Fruit fly (Drosophila melanogaster) whole organism, embryonic: ENCODE results near the gene CG43679.
A peak's percentile ranks its signal among the peaks of the same experiment; 100 is the strongest.

ENCODE experiments used
- ATbp ChIP-seq: fragments of 200-800 bp; sonication (Bioruptor generic); optimal IDR thresholded peaks from 2 replicates; lab custom pipeline; 2017; ENCODE audit warnings: missing biosample characterization, mild to moderate bottlenecking, missing genetic modification characterization, missing genetic modification reagents
- Atf3 ChIP-seq: fragments of 200-800 bp; sonication (Bioruptor generic); optimal IDR thresholded peaks from 3 replicates; lab custom pipeline; 2016; ENCODE audit warnings: missing biosample characterization, missing genetic modification characterization
- Awh ChIP-seq: fragments of 200-800 bp; sonication (Bioruptor generic); IDR thresholded peaks from 2 replicates; pipeline ENCODE4, ENCODE4 v1.3.6; 2022; ENCODE audit warnings: missing biosample characterization, missing genetic modification characterization
- B-H1 ChIP-seq: fragments of 200-800 bp; sonication (Bioruptor generic); IDR thresholded peaks from 3 replicates; pipeline ENCODE4 v1.3.6; 2022; ENCODE audit warnings: missing biosample characterization, missing genetic modification characterization
- Bteb2 ChIP-seq: fragments of 200-800 bp; sonication (Bioruptor generic); optimal IDR thresholded peaks from 2 replicates; lab custom pipeline; 2016; ENCODE audit warnings: missing biosample characterization, missing genetic modification characterization
- CG11696 ChIP-seq: fragments of 200-800 bp; sonication (Bioruptor generic); IDR thresholded peaks from 2 replicates; pipeline ENCODE4 v1.3.6; 2022; ENCODE audit warnings: missing biosample characterization, missing genetic modification characterization
- CG12744 ChIP-seq: fragments of 200-800 bp; sonication (Bioruptor generic); optimal IDR thresholded peaks from 2 replicates; lab custom pipeline; 2016; ENCODE audit warnings: missing biosample characterization, missing genetic modification characterization
- CG13287 ChIP-seq: fragments of 200-800 bp; sonication (Bioruptor generic); IDR thresholded peaks from 2 replicates; pipeline ENCODE4 v1.3.6; 2022; ENCODE audit warnings: missing biosample characterization, missing genetic modification characterization; ENCODE audit not compliant: partially characterized antibody
- CG13775 ChIP-seq: fragments of 200-800 bp; sonication (Bioruptor generic); optimal IDR thresholded peaks from 3 replicates; lab custom pipeline; 2017; ENCODE audit warnings: missing biosample characterization, mild to moderate bottlenecking, missing genetic modification characterization
- CG1603 ChIP-seq: fragments of 200-800 bp; sonication (Bioruptor generic); optimal IDR thresholded peaks from 2 replicates; lab custom pipeline; 2019; ENCODE audit warnings: missing biosample characterization, mild to moderate bottlenecking, missing genetic modification characterization, moderate library complexity
- CG1647 ChIP-seq: fragments of 200-800 bp; sonication (Bioruptor generic); optimal IDR thresholded peaks from 3 replicates; lab custom pipeline; 2016; ENCODE audit warnings: missing biosample characterization, missing genetic modification characterization
- CG17359 ChIP-seq: fragments of 200-800 bp; sonication (Bioruptor generic); optimal IDR thresholded peaks from 3 replicates; lab custom pipeline; 2018; ENCODE audit warnings: missing biosample characterization, mild to moderate bottlenecking, missing genetic modification characterization, moderate library complexity
- CG17912 ChIP-seq: fragments of 200-800 bp; sonication (Bioruptor generic); optimal IDR thresholded peaks from 2 replicates; lab custom pipeline; 2018; ENCODE audit warnings: missing biosample characterization, mild to moderate bottlenecking, missing genetic modification characterization
- CG18599 ChIP-seq: fragments of 200-800 bp; sonication (Bioruptor generic); optimal IDR thresholded peaks from 3 replicates; lab custom pipeline; 2017; ENCODE audit warnings: missing biosample characterization, missing genetic modification characterization, mild to moderate bottlenecking, moderate library complexity, missing genetic modification reagents
- CG2712 ChIP-seq: fragments of 200-800 bp; optimal IDR thresholded peaks from 3 replicates; lab custom pipeline; 2019; ENCODE audit warnings: missing biosample characterization, mild to moderate bottlenecking, missing genetic modification characterization, moderate library complexity
- CG3281 ChIP-seq: fragments of 200-800 bp; sonication (Bioruptor generic); optimal IDR thresholded peaks from 3 replicates; lab custom pipeline; 2017; ENCODE audit warnings: missing biosample characterization, mild to moderate bottlenecking, missing genetic modification characterization
- CG3726 ChIP-seq: fragments of 200-800 bp; sonication (Bioruptor generic); IDR thresholded peaks from 3 replicates; pipeline ENCODE4, ENCODE4 v1.3.6; 2022; ENCODE audit warnings: missing biosample characterization, missing genetic modification characterization
- CG6272 ChIP-seq: fragments of 200-800 bp; sonication (Bioruptor generic); IDR thresholded peaks from 2 replicates; pipeline ENCODE4 v1.3.6; 2022; ENCODE audit warnings: missing biosample characterization, missing genetic modification characterization
- CG8281 ChIP-seq: fragments of 200-800 bp; sonication (Bioruptor generic); optimal IDR thresholded peaks from 2 replicates; lab custom pipeline; 2018; ENCODE audit warnings: missing biosample characterization, mild to moderate bottlenecking, missing genetic modification characterization, moderate library complexity
- CG9876 ChIP-seq: fragments of 200-800 bp; sonication (Bioruptor generic); optimal IDR thresholded peaks from 2 replicates; lab custom pipeline; 2016; ENCODE audit warnings: missing biosample characterization, missing genetic modification characterization
- CrebB ChIP-seq: fragments of 200-800 bp; sonication (Bioruptor generic); optimal IDR thresholded peaks from 3 replicates; lab custom pipeline; 2018; ENCODE audit warnings: missing biosample characterization, mild to moderate bottlenecking, missing genetic modification characterization
- Ets65A ChIP-seq: fragments of 200-800 bp; sonication (Bioruptor generic); peaks from one replicate; lab custom pipeline; 2016; ENCODE audit warnings: missing biosample characterization, missing genetic modification characterization
- Fer2 ChIP-seq: fragments of 200-800 bp; sonication (Bioruptor generic); optimal IDR thresholded peaks from 2 replicates; lab custom pipeline; 2018; ENCODE audit warnings: missing biosample characterization, mild to moderate bottlenecking, missing genetic modification characterization, moderate library complexity
- GATAe ChIP-seq: fragments of 200-800 bp; sonication (Bioruptor generic); conservative IDR thresholded peaks from 2 replicates; pipeline ENCODE4 v1.3.6; 2022; ENCODE audit warnings: missing biosample characterization, missing genetic modification characterization
- Hr39 ChIP-seq: fragments of >200 bp; optimal IDR thresholded peaks from 2 replicates; lab custom pipeline; 2017
- Lim3 ChIP-seq: fragments of 200-800 bp; sonication (Bioruptor generic); IDR thresholded peaks from 2 replicates; pipeline ENCODE4 v1.3.6; 2022; ENCODE audit warnings: missing biosample characterization, missing genetic modification characterization
- Lpt ChIP-seq: fragments of >200 bp; optimal IDR thresholded peaks from 2 replicates; lab custom pipeline; 2018; ENCODE audit warnings: missing biosample characterization, missing genetic modification characterization
- Meics ChIP-seq: fragments of 200-800 bp; sonication (Bioruptor generic); optimal IDR thresholded peaks from 2 replicates; lab custom pipeline; 2017; ENCODE audit warnings: missing biosample characterization, mild to moderate bottlenecking, missing genetic modification characterization
- NK7.1 ChIP-seq: fragments of 200-800 bp; sonication (Bioruptor generic); optimal IDR thresholded peaks from 3 replicates; lab custom pipeline; 2016; ENCODE audit warnings: missing biosample characterization, missing genetic modification characterization
- Rfx ChIP-seq: fragments of 200-800 bp; sonication (Bioruptor generic); IDR thresholded peaks from 2 replicates; pipeline ENCODE4 v1.3.6; 2022; ENCODE audit warnings: missing biosample characterization, missing genetic modification characterization
- Six4 ChIP-seq: fragments of 200-800 bp; sonication (Bioruptor generic); optimal IDR thresholded peaks from 2 replicates; lab custom pipeline; 2016; ENCODE audit warnings: missing biosample characterization, missing genetic modification characterization
- TFAM ChIP-seq: fragments of 200-800 bp; sonication (Bioruptor generic); optimal IDR thresholded peaks from 2 replicates; lab custom pipeline; 2017; ENCODE audit warnings: missing biosample characterization, missing genetic modification characterization, inconsistent platforms
- Xrp1 ChIP-seq: fragments of 200-800 bp; sonication (Bioruptor generic); IDR thresholded peaks from 2 replicates; pipeline ENCODE4 v1.3.6; 2022; ENCODE audit warnings: missing biosample characterization, missing genetic modification characterization
- al ChIP-seq: fragments of 200-800 bp; sonication (Bioruptor generic); IDR thresholded peaks from 2 replicates; pipeline ENCODE4 v1.3.6; 2022; ENCODE audit warnings: missing biosample characterization, missing genetic modification characterization
- bowl ChIP-seq: fragments of 200-800 bp; sonication (Bioruptor generic); IDR thresholded peaks from 2 replicates; pipeline ENCODE4 v1.3.6; 2022; ENCODE audit warnings: missing biosample characterization, missing genetic modification characterization
- chinmo ChIP-seq: fragments of 200-800 bp; sonication (Bioruptor generic); IDR thresholded peaks from 4 replicates; pipeline ENCODE4 v1.3.6; 2022; ENCODE audit warnings: missing biosample characterization, missing genetic modification characterization; ENCODE audit not compliant: partially characterized antibody
- ci ChIP-seq: fragments of 200-800 bp; sonication (Bioruptor generic); IDR thresholded peaks from 3 replicates; pipeline ENCODE4 v1.3.6; 2022; ENCODE audit warnings: missing biosample characterization, missing genetic modification characterization
- crol ChIP-seq: fragments of 200-800 bp; sonication (Bioruptor generic); IDR thresholded peaks from 2 replicates; pipeline ENCODE4 v1.3.6; 2022; ENCODE audit warnings: missing biosample characterization, missing genetic modification characterization
- crp ChIP-seq, 2 experiments: fragments of 200-800 bp; sonication (Bioruptor generic); optimal IDR thresholded peaks; 2 replicates in 1 of 2; 3 replicates in 1 of 2; lab custom pipeline; 2017; ENCODE audit warnings: missing biosample characterization in 2 of 2, missing genetic modification characterization in 2 of 2, mild to moderate bottlenecking in 1 of 2, moderate library complexity in 1 of 2
- gce ChIP-seq: fragments of 200-800 bp; sonication (Bioruptor generic); IDR thresholded peaks from 3 replicates; pipeline ENCODE4 v1.3.6; 2022; ENCODE audit warnings: missing biosample characterization, missing genetic modification characterization
- gfzf ChIP-seq: fragments of 200-800 bp; sonication (Bioruptor generic); optimal IDR thresholded peaks from 2 replicates; lab custom pipeline; 2016; ENCODE audit warnings: missing biosample characterization, mild to moderate bottlenecking, missing genetic modification characterization, moderate library complexity
- insv ChIP-seq, 2 experiments: fragments of 200-800 bp; sonication (Bioruptor generic); optimal IDR thresholded peaks; 3 replicates each; lab custom pipeline; 2016 to 2018; ENCODE audit warnings: missing biosample characterization in 2 of 2, missing genetic modification characterization in 2 of 2
- nerfin-1 ChIP-seq: fragments of 200-800 bp; sonication (Bioruptor generic); optimal IDR thresholded peaks from 3 replicates; lab custom pipeline; 2019; ENCODE audit warnings: missing biosample characterization, mild to moderate bottlenecking, missing genetic modification characterization, moderate library complexity
- pros ChIP-seq: fragments of 200-800 bp; sonication (Bioruptor generic); optimal IDR thresholded peaks from 3 replicates; lab custom pipeline; 2019; ENCODE audit warnings: missing biosample characterization, mild to moderate bottlenecking, missing genetic modification characterization, moderate library complexity
- sd ChIP-seq: fragments of 200-800 bp; sonication (Bioruptor generic); optimal IDR thresholded peaks from 3 replicates; lab custom pipeline; 2018; ENCODE audit warnings: missing biosample characterization, mild to moderate bottlenecking, missing genetic modification characterization, moderate library complexity
- sob ChIP-seq: fragments of 200-800 bp; sonication (Bioruptor generic); IDR thresholded peaks from 2 replicates; pipeline ENCODE4 v1.3.6; 2022; ENCODE audit warnings: missing biosample characterization, missing genetic modification characterization
- stc ChIP-seq: fragments of 200-800 bp; sonication (Bioruptor generic); IDR thresholded peaks from 2 replicates; pipeline ENCODE4 v1.3.6; 2022; ENCODE audit warnings: missing biosample characterization, missing genetic modification characterization
- tna ChIP-seq: fragments of 200-800 bp; sonication (Bioruptor generic); IDR thresholded peaks from 2 replicates; pipeline ENCODE4 v1.3.6; 2022; ENCODE audit warnings: missing biosample characterization, missing genetic modification characterization; ENCODE audit not compliant: partially characterized antibody
- wdn ChIP-seq: fragments of 200-800 bp; sonication (Bioruptor generic); IDR thresholded peaks from 2 replicates; pipeline ENCODE4 v1.3.6; 2022; ENCODE audit warnings: missing biosample characterization, missing genetic modification characterization
- zen ChIP-seq: fragments of 200-800 bp; sonication (Bioruptor generic); optimal IDR thresholded peaks from 3 replicates; lab custom pipeline; 2018; ENCODE audit warnings: missing biosample characterization, mild to moderate bottlenecking, missing genetic modification characterization, moderate library complexity

Gene CG43679

DNA sequence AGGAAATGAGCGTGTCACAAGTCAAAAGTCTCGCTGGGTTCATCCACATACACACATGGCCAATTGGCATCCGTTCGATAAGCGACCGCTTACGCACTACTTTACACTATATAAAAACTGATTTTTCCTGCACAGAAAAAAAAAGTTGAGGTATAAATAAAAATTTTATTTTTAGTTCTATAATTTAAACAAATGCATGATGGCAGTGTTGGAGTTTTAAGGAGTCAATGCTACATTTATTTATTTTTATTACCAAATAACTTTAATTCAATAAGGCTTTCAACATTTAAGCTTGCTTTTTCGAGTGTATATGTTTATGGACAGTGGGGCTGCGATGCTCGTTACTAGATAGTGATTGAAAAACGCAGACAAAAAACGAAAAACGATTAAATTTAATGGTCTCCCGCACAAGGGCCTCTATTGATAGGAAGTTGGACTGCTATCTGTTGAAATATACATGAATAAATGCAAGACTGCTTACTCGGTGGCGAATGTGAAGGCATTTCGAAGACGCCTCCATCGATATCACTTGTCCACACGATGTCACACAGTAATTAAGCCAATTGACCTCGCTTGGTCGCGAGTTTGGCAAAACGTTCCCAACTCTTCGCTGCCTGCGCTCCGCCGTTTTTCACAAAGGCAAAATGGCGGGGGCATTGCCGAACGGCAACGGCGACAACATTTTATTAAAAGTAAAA is 39.4 kb downstream of the CG43679 start (continued):
- TF ChIP-seq CG11696 (peak; percentile 47; the same call in 1 of the 2 replicates), Awh (GFP tag; lab: Robert Waterston, UW) (peak; percentile 65), CrebB (tag; lab: Kevin White, UChicago) (peak; percentile 71), CG3726 (GFP tag; lab: Robert Waterston, UW) (no peak; the same call in 2 of the 3 replicates), CG13287 (GFP tag; lab: Robert Waterston, UW) (no peak), CG17359 (tag; lab: Kevin White, UChicago) (peak; percentile 85), insv (GFP tag; optimal IDR thresholded peaks at IDR 0.05; lab: Kevin White, UChicago) (no peak), CG12744 (GFP tag; lab: Kevin White, UChicago) (no peak), Bteb2 (peak; percentile 33), Ets65A (GFP tag; lab: Kevin White, UChicago) (peak; percentile 92), sd (tag; lab: Kevin White, UChicago) (peak; percentile 39), pros (no peak), chinmo (GFP tag; lab: Robert Waterston, UW) (no peak), tna (GFP tag; lab: Robert Waterston, UW) (no peak), Hr39 (lab: Kevin White, UChicago) (no peak), Atf3 (GFP tag; lab: Kevin White, UChicago) (no peak), CG9876 (GFP tag; lab: Kevin White, UChicago) (no peak), sob (GFP tag; lab: Robert Waterston, UW) (peak; percentile 80), CG1603 (tag; lab: Kevin White, UChicago) (peak; percentile 37), Lpt (GFP tag; lab: Kevin White, UChicago) (no peak), gce (GFP tag; lab: Robert Waterston, UW) (peak; percentile 45; the same call in 1 of the 3 replicates), al (peak; percentile 38; the same call in 1 of the 2 replicates), ATbp (GFP tag; lab: Kevin White, UChicago) (peak; percentile 72), Meics (GFP tag; lab: Kevin White, UChicago) (peak; percentile 74), CG6272 (GFP tag; lab: Robert Waterston, UW) (peak; percentile 37; the same call in 1 of the 2 replicates), CG13775 (GFP tag; lab: Kevin White, UChicago) (peak; percentile 62), crol (GFP tag; lab: Robert Waterston, UW) (no peak), GATAe (GFP tag; lab: Robert Waterston, UW) (no peak), Xrp1 (GFP tag; lab: Robert Waterston, UW) (peak; percentile 87), CG1647 (no peak), bowl (GFP tag; lab: Robert Waterston, UW) (no peak), Lim3 (GFP tag; lab: Robert Waterston, UW) (0 out of 2 replicates have a peak, but pooled peaks have one; percentile 63), stc (peak; percentile 57), Rfx (GFP tag; lab: Robert Waterston, UW) (peak; percentile 75), CG8281 (tag; lab: Kevin White, UChicago) (peak; percentile 47), CG2712 (tag; lab: Kevin White, UChicago) (peak; percentile 88), zen (tag; lab: Kevin White, UChicago) (peak; percentile 77), CG17912 (GFP tag; lab: Kevin White, UChicago) (no peak), TFAM (GFP tag; lab: Kevin White, UChicago) (no peak), wdn (GFP tag; lab: Robert Waterston, UW) (no peak), Six4 (peak; percentile 66), B-H1 (GFP tag; lab: Robert Waterston, UW) (peak; percentile 49), ci (GFP tag; lab: Robert Waterston, UW) (peak; percentile 86), NK7.1 (no peak), crp (GFP tag; optimal IDR thresholded peaks at IDR 0.05; lab: Kevin White, UChicago) (no peak), nerfin-1 (tag; lab: Kevin White, UChicago) (peak; percentile 74), CG18599 (GFP tag; lab: Kevin White, UChicago) (peak; percentile 81), gfzf (GFP tag; lab: Kevin White, UChicago) (no peak), Fer2 (tag; lab: Kevin White, UChicago) (peak; percentile 53), CG3281 (peak; percentile 56)
